Worm (Caenorhabditis elegans) whole organism, L2 larva: ENCODE measurements around the gene D1022.5.

Source experiments
- C34F6.9 ChIP-seq: fragments of 150-350 bp; optimal IDR thresholded peaks from 2 replicates; lab custom pipeline; 2014; ENCODE audit warnings: missing biosample characterization, missing genetic modification characterization
- F13H6.1 ChIP-seq: sonication (generic microtip); optimal IDR thresholded peaks from 2 replicates; lab custom pipeline; 2016; ENCODE audit warnings: missing genetic modification characterization, missing compliant biosample characterization
- R02D3.7 ChIP-seq: fragments of 150-350 bp; optimal IDR thresholded peaks from 2 replicates; lab custom pipeline; 2014; ENCODE audit warnings: missing biosample characterization, missing genetic modification characterization
- Y55F3AM.14 ChIP-seq: fragments of 200-800 bp; sonication (Bioruptor generic); optimal IDR thresholded peaks from 2 replicates; lab custom pipeline; 2018; ENCODE audit warnings: mild to moderate bottlenecking, missing genetic modification characterization, missing compliant biosample characterization
- ZK546.5 ChIP-seq: sonication (generic microtip); optimal IDR thresholded peaks from 2 replicates; lab custom pipeline; 2017; ENCODE audit warnings: missing biosample characterization, missing genetic modification characterization
- alr-1 ChIP-seq: fragments of 150-350 bp; optimal IDR thresholded peaks from 2 replicates; lab custom pipeline; 2014; ENCODE audit warnings: missing biosample characterization, missing genetic modification characterization
- aly-2 ChIP-seq: fragments of 150-350 bp; optimal IDR thresholded peaks from 2 replicates; lab custom pipeline; 2014; ENCODE audit warnings: missing biosample characterization, missing genetic modification characterization
- ama-1 ChIP-seq: fragments of 150-350 bp; optimal IDR thresholded peaks from 2 replicates; lab custom pipeline; 2018; ENCODE audit warnings: inconsistent platforms
- blmp-1 ChIP-seq: sonication (generic microtip); optimal IDR thresholded peaks from 2 replicates; lab custom pipeline; 2017; ENCODE audit warnings: missing genetic modification characterization, mild to moderate bottlenecking, missing compliant biosample characterization, antibody characterized with exemption, moderate library complexity; ENCODE audit not compliant: insufficient read depth
- ceh-16 ChIP-seq: fragments of 150-350 bp; optimal IDR thresholded peaks from 2 replicates; lab custom pipeline; 2014; ENCODE audit warnings: missing biosample characterization, missing genetic modification characterization
- ceh-82 ChIP-seq: fragments of 150-350 bp; optimal IDR thresholded peaks from 2 replicates; lab custom pipeline; 2014; ENCODE audit warnings: missing biosample characterization, missing genetic modification characterization
- crh-2 ChIP-seq: sonication (generic microtip); optimal IDR thresholded peaks from 2 replicates; lab custom pipeline; 2017; ENCODE audit warnings: missing biosample characterization, missing genetic modification characterization
- egl-27 ChIP-seq: sonication (generic microtip); optimal IDR thresholded peaks from 3 replicates; lab custom pipeline; 2017; ENCODE audit warnings: missing biosample characterization, missing genetic modification reagents, missing genetic modification characterization
- elt-1 ChIP-seq: fragments of 150-350 bp; optimal IDR thresholded peaks from 2 replicates; lab custom pipeline; 2014; ENCODE audit warnings: missing biosample characterization, missing genetic modification characterization
- elt-3 ChIP-seq: sonication (generic microtip); optimal IDR thresholded peaks from 2 replicates; lab custom pipeline; 2017; ENCODE audit warnings: missing biosample characterization, missing genetic modification characterization
- gmeb-1 ChIP-seq: fragments of 150-350 bp; optimal IDR thresholded peaks from 2 replicates; lab custom pipeline; 2014; ENCODE audit warnings: missing biosample characterization, missing genetic modification characterization
- lin-11 ChIP-seq: fragments of 150-350 bp; sonication (generic microtip); optimal IDR thresholded peaks from 2 replicates; lab custom pipeline; 2014; ENCODE audit warnings: missing biosample characterization, missing genetic modification characterization, inconsistent platforms, mixed read lengths
- lin-13 ChIP-seq: fragments of 150-350 bp; optimal IDR thresholded peaks from 2 replicates; lab custom pipeline; 2014; ENCODE audit warnings: missing biosample characterization, missing genetic modification reagents, missing genetic modification characterization
- lin-39 ChIP-seq: fragments of 150-350 bp; optimal IDR thresholded peaks from 2 replicates; lab custom pipeline; 2014; ENCODE audit warnings: missing biosample characterization, missing genetic modification reagents, missing genetic modification characterization
- lsy-2 ChIP-seq, 2 experiments: fragments of 150-350 bp in 1 of 2; sonication (generic microtip) in 1 of 2; optimal IDR thresholded peaks; 2 replicates each; lab custom pipeline; 2014 to 2017; ENCODE audit warnings: missing biosample characterization in 2 of 2, missing genetic modification characterization in 2 of 2
- mdl-1 ChIP-seq, 2 experiments: fragments of 150-350 bp in 1 of 2; sonication (generic microtip) in 1 of 2; optimal IDR thresholded peaks; 2 replicates each; lab custom pipeline; 2017; ENCODE audit warnings: missing biosample characterization in 2 of 2, missing genetic modification characterization in 2 of 2
- nhr-10 ChIP-seq: sonication (generic microtip); optimal IDR thresholded peaks from 2 replicates; lab custom pipeline; 2017; ENCODE audit warnings: missing biosample characterization, missing genetic modification characterization
- nhr-11 ChIP-seq: fragments of 150-350 bp; optimal IDR thresholded peaks from 2 replicates; lab custom pipeline; 2014; ENCODE audit warnings: missing biosample characterization, missing genetic modification characterization
- nhr-12 ChIP-seq: fragments of 150-350 bp; optimal IDR thresholded peaks from 2 replicates; lab custom pipeline; 2014; ENCODE audit warnings: missing biosample characterization, missing genetic modification characterization
- nhr-129 ChIP-seq: fragments of 150-350 bp; optimal IDR thresholded peaks from 2 replicates; lab custom pipeline; 2014; ENCODE audit warnings: missing biosample characterization, missing genetic modification characterization
- nhr-21 ChIP-seq: fragments of 150-350 bp; optimal IDR thresholded peaks from 2 replicates; lab custom pipeline; 2014; ENCODE audit warnings: missing biosample characterization, missing genetic modification characterization
- nhr-23 ChIP-seq: fragments of 150-350 bp; optimal IDR thresholded peaks from 2 replicates; lab custom pipeline; 2014; ENCODE audit warnings: missing biosample characterization, missing genetic modification reagents, missing genetic modification characterization
- nhr-237 ChIP-seq: fragments of 150-350 bp; optimal IDR thresholded peaks from 2 replicates; lab custom pipeline; 2014; ENCODE audit warnings: missing biosample characterization, missing genetic modification characterization
- nhr-25 ChIP-seq: fragments of 150-350 bp; sonication (generic microtip); optimal IDR thresholded peaks from 3 replicates; lab custom pipeline; 2014; ENCODE audit warnings: missing biosample characterization, missing genetic modification characterization
- nhr-6 ChIP-seq: fragments of 150-350 bp; optimal IDR thresholded peaks from 2 replicates; lab custom pipeline; 2014; ENCODE audit warnings: missing biosample characterization, missing genetic modification characterization
- nhr-77 ChIP-seq: fragments of 150-350 bp; optimal IDR thresholded peaks from 2 replicates; lab custom pipeline; 2014; ENCODE audit warnings: missing biosample characterization, missing genetic modification characterization
- peb-1 ChIP-seq: fragments of 150-350 bp; optimal IDR thresholded peaks from 2 replicates; lab custom pipeline; 2014; ENCODE audit warnings: missing biosample characterization, missing genetic modification characterization
- sem-4 ChIP-seq: fragments of 150-350 bp; optimal IDR thresholded peaks from 2 replicates; lab custom pipeline; 2014; ENCODE audit warnings: missing biosample characterization, missing genetic modification reagents, missing genetic modification characterization
- skn-1 ChIP-seq: sonication (generic microtip); optimal IDR thresholded peaks from 2 replicates; lab custom pipeline; 2017; ENCODE audit warnings: missing biosample characterization, missing genetic modification characterization
- sma-3 ChIP-seq: sonication (generic microtip); optimal IDR thresholded peaks from 2 replicates; lab custom pipeline; 2016; ENCODE audit warnings: missing genetic modification reagents, missing genetic modification characterization, missing compliant biosample characterization
- sma-9 ChIP-seq, 2 experiments: fragments of 150-350 bp in 1 of 2; sonication (generic microtip) in 1 of 2; optimal IDR thresholded peaks; 2 replicates each; lab custom pipeline; 2014 to 2016; ENCODE audit warnings: missing genetic modification characterization in 2 of 2, mild to moderate bottlenecking in 1 of 2, missing biosample characterization in 1 of 2, missing compliant biosample characterization in 1 of 2, missing genetic modification reagents in 1 of 2, moderate library complexity in 1 of 2
- unc-39 ChIP-seq: fragments of 150-350 bp; optimal IDR thresholded peaks from 2 replicates; lab custom pipeline; 2014; ENCODE audit warnings: missing biosample characterization, missing genetic modification characterization
- unc-55 ChIP-seq: fragments of 150-350 bp; sonication (generic microtip); optimal IDR thresholded peaks from 3 replicates; lab custom pipeline; 2014; ENCODE audit warnings: missing biosample characterization, missing genetic modification reagents, missing genetic modification characterization
- unc-62 ChIP-seq: fragments of 150-350 bp; optimal IDR thresholded peaks from 2 replicates; lab custom pipeline; 2014; ENCODE audit warnings: missing biosample characterization, missing genetic modification reagents, missing genetic modification characterization
- zag-1 ChIP-seq: fragments of 150-350 bp; optimal IDR thresholded peaks from 2 replicates; lab custom pipeline; 2014; ENCODE audit warnings: missing biosample characterization, missing genetic modification characterization
- ztf-1 ChIP-seq: fragments of 200-800 bp; sonication (Bioruptor generic); conservative IDR thresholded peaks from 2 replicates; pipeline ENCODE4 v1.3.6; 2022; ENCODE audit warnings: missing genetic modification characterization, missing compliant biosample characterization
- ztf-11 ChIP-seq: sonication (generic microtip); optimal IDR thresholded peaks from 2 replicates; lab custom pipeline; 2017; ENCODE audit warnings: missing biosample characterization, missing genetic modification characterization

Gene D1022.5

ce11 chrII:7469318-7469717 is 10.7 kb upstream of the D1022.5 start:
- no peak for TF ChIP-seq egl-27 (tag; lab: Kevin White, UChicago)
- no peak for TF ChIP-seq crh-2 (tag; lab: Kevin White, UChicago)
- no peak for TF ChIP-seq nhr-23
- TF ChIP-seq unc-62, result no peak
- TF ChIP-seq lin-13 (GFP tag; lab: Kevin White, UChicago), result no peak
- TF ChIP-seq nhr-25, result no peak
- TF ChIP-seq lsy-2 (tag; optimal IDR thresholded peaks at IDR 0.05; lab: Kevin White, UChicago), result no peak
- TF ChIP-seq lin-39 (tag; lab: Kevin White, UChicago), result no peak
- TF ChIP-seq ZK546.5 (tag; lab: Kevin White, UChicago), result no peak
- TF ChIP-seq F13H6.1 (tag; lab: Kevin White, UChicago), result no peak
- no peak for TF ChIP-seq elt-3 (tag; lab: Kevin White, UChicago)
- TF ChIP-seq R02D3.7 (tag; lab: Kevin White, UChicago), result no peak
- no peak for TF ChIP-seq nhr-77 (tag; lab: Kevin White, UChicago)
- TF ChIP-seq lin-11 (tag; lab: Kevin White, UChicago), result no peak
- TF ChIP-seq blmp-1 (tag; lab: Kevin White, UChicago), result no peak
- no peak for TF ChIP-seq sma-9 (GFP tag; optimal IDR thresholded peaks at IDR 0.05; lab: Kevin White, UChicago)
- no peak for TF ChIP-seq sma-9 (tag; optimal IDR thresholded peaks at IDR 0.05; lab: Kevin White, UChicago)
- TF ChIP-seq sma-3, result no peak
- no peak for TF ChIP-seq nhr-6 (tag; lab: Kevin White, UChicago)
- no peak for TF ChIP-seq skn-1 (tag; lab: Kevin White, UChicago)

- TF ChIP-seq lsy-2 (tag; optimal IDR thresholded peaks at IDR 0.05; lab: Kevin White, UChicago), result no peak
- TF ChIP-seq nhr-11 (tag; lab: Kevin White, UChicago), result no peak
- peak; percentile 8 for TF ChIP-seq unc-55
Measured at ce11 chrII:7465519-7465918, 6.9 kb upstream of the D1022.5 start, which contains the start of gene sro-1. Gene sro-1 (minus strand): TSS chrII:7465619.

- no peak for TF ChIP-seq lin-13 (GFP tag; lab: Kevin White, UChicago)
- TF ChIP-seq alr-1 (tag; lab: Kevin White, UChicago), result no peak
- no peak for TF ChIP-seq nhr-25
- no peak for TF ChIP-seq nhr-129 (tag; lab: Kevin White, UChicago)
- TF ChIP-seq elt-3 (tag; lab: Kevin White, UChicago), result no peak
- no peak for TF ChIP-seq nhr-10 (tag; lab: Kevin White, UChicago)
- no peak for TF ChIP-seq mdl-1 (tag; optimal IDR thresholded peaks at IDR 0.05; lab: Kevin White, UChicago)
- TF ChIP-seq unc-39 (tag; lab: Kevin White, UChicago), result no peak
- TF ChIP-seq nhr-21 (tag; lab: Kevin White, UChicago), result no peak
- TF ChIP-seq skn-1 (tag; lab: Kevin White, UChicago), result no peak
- no peak for TF ChIP-seq unc-55
- no peak for TF ChIP-seq gmeb-1 (tag; lab: Kevin White, UChicago)
Measured at ce11 chrII:7459205-7459604, 599 bp upstream of the D1022.5 start, which contains the start of gene D1022.2. Gene D1022.2 (plus strand): TSS chrII:7459505.

- TF ChIP-seq nhr-23 (no peak), lin-13 (GFP tag; lab: Kevin White, UChicago) (no peak), ceh-16 (tag; lab: Kevin White, UChicago) (no peak), nhr-6 (tag; lab: Kevin White, UChicago) (no peak), lsy-2 (tag; optimal IDR thresholded peaks at IDR 0.05; lab: Kevin White, UChicago) (no peak), sma-3 (no peak), nhr-21 (tag; lab: Kevin White, UChicago) (no peak), ztf-1 (GFP tag; lab: Robert Waterston, UW) (no peak), mdl-1 (tag; optimal IDR thresholded peaks at IDR 0.05; lab: Kevin White, UChicago) (no peak), sem-4 (no peak), crh-2 (tag; lab: Kevin White, UChicago) (peak; percentile 38), unc-62 (no peak), elt-3 (tag; lab: Kevin White, UChicago) (no peak), blmp-1 (tag; lab: Kevin White, UChicago) (peak; percentile 56), peb-1 (tag; lab: Kevin White, UChicago) (no peak), F13H6.1 (tag; lab: Kevin White, UChicago) (no peak), ama-1 (no peak), ceh-82 (tag; lab: Kevin White, UChicago) (no peak), gmeb-1 (tag; lab: Kevin White, UChicago) (peak; percentile 37), egl-27 (tag; lab: Kevin White, UChicago) (no peak), ZK546.5 (tag; lab: Kevin White, UChicago) (no peak), nhr-12 (tag; lab: Kevin White, UChicago) (no peak), R02D3.7 (tag; lab: Kevin White, UChicago) (no peak), sma-9 (GFP tag; optimal IDR thresholded peaks at IDR 0.05; lab: Kevin White, UChicago) (peak; percentile 68), sma-9 (tag; optimal IDR thresholded peaks at IDR 0.05; lab: Kevin White, UChicago) (no peak), Y55F3AM.14 (GFP tag; lab: Kevin White, UChicago) (no peak), ztf-11 (tag; lab: Kevin White, UChicago) (no peak), zag-1 (no peak), nhr-25 (no peak), C34F6.9 (tag; lab: Kevin White, UChicago) (peak; percentile 33), lin-39 (tag; lab: Kevin White, UChicago) (no peak), aly-2 (no peak), alr-1 (tag; lab: Kevin White, UChicago) (no peak), nhr-11 (tag; lab: Kevin White, UChicago) (no peak), nhr-237 (no peak), unc-39 (tag; lab: Kevin White, UChicago) (no peak), nhr-77 (tag; lab: Kevin White, UChicago) (no peak), nhr-129 (tag; lab: Kevin White, UChicago) (no peak), elt-1 (tag; lab: Kevin White, UChicago) (no peak), skn-1 (tag; lab: Kevin White, UChicago) (no peak)
Measured at ce11 chrII:7457210-7457609, 1.4 kb downstream of the D1022.5 start, which contains the start of gene D1022.4. Gene D1022.4 (minus strand): TSS chrII:7457292.
